Fruit fly (Drosophila melanogaster): ENCODE results near the gene RhoL.
A peak's percentile ranks its signal among the peaks of the same experiment; 100 is the strongest.

The RhoL gene

DNA sequence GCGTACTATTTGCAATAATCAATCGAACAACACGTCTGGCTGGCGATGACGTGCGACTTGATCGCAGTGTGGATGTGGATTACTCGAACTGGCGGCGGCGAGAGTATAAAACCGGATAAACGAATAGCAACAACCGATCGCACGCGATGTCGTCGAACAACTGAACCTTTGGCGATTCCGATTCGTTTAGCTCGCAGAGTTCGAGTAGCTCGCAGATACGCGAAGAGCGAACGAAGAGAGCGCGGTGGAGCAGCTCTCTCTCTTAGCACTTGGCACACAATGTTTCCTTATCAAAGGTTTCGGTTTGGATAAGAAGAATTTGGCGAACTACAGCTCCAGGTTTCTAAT is at the start of gene RhoL:
TSS of gene RhoL (minus strand) at position 166 of the 348 bp plus-strand sequence.
- TF ChIP-seq h (optimal IDR thresholded peaks at IDR 0.05) = no peak
- no peak for TF ChIP-seq psq (optimal IDR thresholded peaks at IDR 0.05)
- TF ChIP-seq insv (optimal IDR thresholded peaks at IDR 0.05) = no peak
- no peak for TF ChIP-seq ttk (optimal IDR thresholded peaks at IDR 0.05)
- no peak for TF ChIP-seq Myc (optimal IDR thresholded peaks at IDR 0.05)
- no peak for TF ChIP-seq Sin3A (optimal IDR thresholded peaks at IDR 0.05)

DNA sequence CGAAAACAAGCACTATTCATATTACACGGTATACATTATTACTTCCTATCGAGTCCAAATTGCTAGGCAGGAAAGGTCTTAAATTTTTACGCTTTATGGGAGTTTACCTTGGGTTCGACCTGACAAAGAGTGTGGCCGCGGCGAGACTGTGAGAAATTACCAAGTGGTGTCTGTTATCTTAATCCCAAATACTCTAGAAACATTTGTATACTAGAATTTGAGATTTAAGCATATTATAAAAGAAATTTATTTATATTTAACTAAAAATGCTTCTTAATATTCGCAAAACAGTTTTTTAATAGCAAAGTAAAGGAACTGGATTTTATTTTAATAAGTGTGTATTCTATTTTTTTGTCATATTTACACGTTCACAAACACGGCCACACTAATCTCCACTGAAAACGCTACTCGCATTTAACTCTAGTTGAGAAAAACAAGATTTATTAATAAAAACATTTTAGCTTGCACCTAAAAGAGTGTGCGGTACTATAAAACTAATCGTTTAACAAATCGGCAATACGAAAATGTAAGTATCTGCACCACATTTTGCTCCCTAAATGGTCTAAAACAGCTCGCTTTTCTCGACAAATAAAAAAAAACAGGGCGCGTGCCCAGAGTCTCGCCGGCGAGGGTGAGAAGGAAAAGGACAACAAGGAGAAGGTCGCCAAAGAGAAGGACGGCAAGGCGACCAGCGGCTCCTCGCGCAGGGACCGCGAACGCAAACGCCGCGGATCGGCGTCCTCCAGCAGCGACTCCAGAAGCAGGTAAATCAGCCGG is 49.5 kb upstream of the RhoL start, which contains the start of the genes mura and RnpS1:
TSS of gene mura (minus strand) at position 148 of the 777 bp plus-strand sequence.
TSS of gene RnpS1 (plus strand) at position 376 of the 777 bp plus-strand sequence.
- TF ChIP-seq insv (optimal IDR thresholded peaks at IDR 0.05) = no peak
- TF ChIP-seq h (optimal IDR thresholded peaks at IDR 0.05) = no peak
- TF ChIP-seq Myc (optimal IDR thresholded peaks at IDR 0.05) = no peak
- TF ChIP-seq Sin3A (optimal IDR thresholded peaks at IDR 0.05) = no peak
- no peak for TF ChIP-seq ttk (optimal IDR thresholded peaks at IDR 0.05)
- no peak for TF ChIP-seq psq (optimal IDR thresholded peaks at IDR 0.05)

DNA sequence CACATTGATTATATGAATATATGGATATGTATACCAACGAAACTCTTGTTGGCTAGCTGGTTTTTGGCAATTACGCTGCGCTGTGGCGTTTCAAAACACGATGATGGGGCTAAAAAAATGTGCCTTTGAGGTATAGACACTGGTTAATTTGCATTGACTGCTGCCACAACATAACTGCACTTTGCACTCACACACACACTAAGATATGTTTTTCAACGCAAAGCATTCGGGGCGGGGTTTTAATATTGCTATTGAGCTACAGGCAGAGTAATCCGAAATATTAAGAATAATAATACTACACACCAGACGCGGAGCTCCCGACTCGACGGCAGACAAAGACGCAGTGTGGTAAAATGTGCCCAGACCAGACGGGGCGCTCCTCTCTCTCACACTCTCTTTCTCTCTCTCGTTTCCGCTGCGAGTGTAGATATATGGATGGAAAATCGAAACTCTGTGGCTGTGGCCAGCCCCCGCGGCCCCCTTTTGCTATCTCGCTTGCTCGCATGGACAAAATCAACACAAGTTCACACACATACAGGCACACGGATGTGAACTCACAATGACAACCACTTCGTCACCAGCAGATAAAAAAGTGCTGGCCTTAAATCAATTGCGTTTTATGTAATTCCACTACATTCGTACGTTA is 48.8 kb upstream of the RhoL start:
- TF ChIP-seq h (optimal IDR thresholded peaks at IDR 0.05) = no peak
- TF ChIP-seq insv (optimal IDR thresholded peaks at IDR 0.05) = peak; percentile 82

DNA sequence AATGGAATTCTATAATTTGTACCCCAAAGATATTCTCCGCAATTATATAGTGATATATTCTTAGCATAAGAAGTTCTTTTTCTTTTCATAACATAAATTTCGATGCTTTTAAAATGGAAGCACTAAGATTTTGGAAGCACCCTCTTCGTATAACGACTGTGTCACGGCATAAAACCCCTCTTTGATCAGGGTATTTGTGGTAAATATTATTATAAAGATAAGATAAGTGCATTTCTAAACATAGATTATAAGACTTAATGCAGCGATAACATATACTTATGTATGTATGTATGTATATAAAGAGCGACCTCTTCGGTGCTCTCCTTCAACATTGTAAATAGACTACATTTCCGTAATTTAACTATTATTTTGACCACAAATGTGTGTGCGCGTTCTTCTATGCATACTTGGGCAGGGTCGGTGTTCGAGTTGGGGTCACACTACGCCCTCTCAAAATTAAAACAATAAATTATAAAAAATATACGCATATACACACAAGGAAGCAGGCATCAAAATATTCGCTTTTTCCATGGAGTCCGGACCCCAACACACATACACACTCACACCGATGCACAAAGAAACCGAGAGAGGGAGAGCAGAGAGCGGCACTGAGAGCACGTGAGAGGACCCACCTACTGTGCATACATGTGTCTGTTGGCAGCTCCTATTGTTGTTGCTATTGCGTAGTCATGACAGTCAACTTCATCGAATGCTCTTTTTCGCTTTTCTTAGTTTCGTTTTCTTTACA is 48.1 kb upstream of the RhoL start:
- TF ChIP-seq insv (optimal IDR thresholded peaks at IDR 0.05) (no peak), psq (optimal IDR thresholded peaks at IDR 0.05) (no peak), Sin3A (optimal IDR thresholded peaks at IDR 0.05) (no peak), h (optimal IDR thresholded peaks at IDR 0.05) (no peak), ttk (optimal IDR thresholded peaks at IDR 0.05) (no peak), Myc (optimal IDR thresholded peaks at IDR 0.05) (no peak)

DNA sequence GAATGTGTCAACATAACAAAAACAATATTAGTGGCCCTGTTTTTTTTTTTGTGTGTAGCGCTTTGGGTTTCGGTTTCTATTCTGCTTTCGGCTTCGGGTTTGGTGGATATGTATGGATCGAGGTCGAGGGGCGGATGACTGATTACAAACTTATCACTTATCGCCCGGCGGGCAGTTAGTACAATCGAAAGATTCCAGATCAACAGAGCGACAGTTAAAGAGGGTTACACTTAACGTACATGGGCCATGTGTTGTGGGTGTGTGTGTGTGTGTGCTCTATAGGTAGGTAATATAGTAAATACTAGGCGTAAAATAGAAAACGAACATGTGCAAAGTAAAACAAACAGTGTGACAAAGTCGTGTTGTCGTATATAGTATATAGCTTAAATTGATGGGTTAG is 46.4 kb upstream of the RhoL start:
- TF ChIP-seq Myc (optimal IDR thresholded peaks at IDR 0.05) (no peak), Sin3A (optimal IDR thresholded peaks at IDR 0.05) (no peak), ttk (optimal IDR thresholded peaks at IDR 0.05) (no peak), h (optimal IDR thresholded peaks at IDR 0.05) (no peak), psq (optimal IDR thresholded peaks at IDR 0.05) (no peak), insv (optimal IDR thresholded peaks at IDR 0.05) (no peak)

DNA sequence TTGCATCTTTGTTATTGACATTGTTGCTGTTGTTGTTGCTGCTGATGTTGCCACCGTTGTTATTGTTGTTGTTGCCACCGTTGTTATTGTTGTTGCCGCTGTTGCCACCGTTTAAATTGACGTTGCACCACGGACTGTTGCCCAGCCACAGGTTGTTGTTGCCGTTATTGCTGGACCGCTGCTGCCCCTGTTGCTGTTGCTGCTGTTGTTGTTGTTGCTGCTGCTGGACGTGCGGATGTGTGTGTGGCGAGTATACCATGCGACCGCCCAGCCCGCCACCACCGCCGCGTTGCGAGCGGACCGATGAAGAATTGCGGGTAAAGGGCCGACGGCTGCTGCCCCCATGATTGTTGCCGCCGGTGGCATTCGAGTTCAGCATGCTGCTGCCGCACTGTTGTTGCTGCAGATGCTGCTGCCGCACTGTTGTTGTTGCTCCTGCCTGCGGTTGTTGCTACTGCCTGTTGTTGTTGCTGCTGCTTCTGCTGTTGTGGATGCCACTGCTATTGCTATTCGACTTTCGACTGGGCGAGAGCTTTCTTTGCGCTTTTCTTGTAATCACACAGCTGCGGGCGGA is 44.5 kb upstream of the RhoL start:
- TF ChIP-seq ttk (optimal IDR thresholded peaks at IDR 0.05) = no peak

DNA sequence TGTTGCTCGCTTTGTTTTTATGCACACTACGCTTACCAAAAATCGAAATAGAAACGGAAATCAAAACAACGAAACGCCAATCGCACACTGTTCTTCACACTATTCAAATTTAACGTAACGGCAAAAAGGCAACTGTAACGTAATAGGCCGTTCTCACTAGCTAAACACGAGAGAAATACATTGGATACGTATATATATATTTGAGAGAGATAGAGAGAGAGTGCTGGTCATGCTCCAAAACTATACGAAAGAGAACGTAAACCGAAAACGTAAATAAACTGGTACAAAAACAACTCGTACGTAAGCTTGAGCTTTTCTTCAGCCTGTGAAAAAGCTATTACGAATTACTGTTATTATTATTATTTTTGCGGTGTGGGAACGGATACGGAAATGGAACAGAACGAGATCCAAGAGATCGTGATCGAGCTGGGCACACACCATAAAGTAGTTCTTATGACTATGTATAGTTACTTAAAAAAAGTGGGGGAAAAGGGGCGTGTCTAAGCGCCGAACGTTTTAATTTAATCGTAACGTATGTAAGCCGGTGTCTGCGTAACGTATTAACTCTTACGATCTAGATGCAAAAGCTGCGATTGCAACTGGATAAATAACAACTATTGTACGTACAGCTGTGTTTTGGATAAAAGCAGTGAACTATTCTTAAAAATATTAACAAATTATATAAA is 41.3 kb upstream of the RhoL start:
- no peak for TF ChIP-seq Myc (optimal IDR thresholded peaks at IDR 0.05)
- TF ChIP-seq Sin3A (optimal IDR thresholded peaks at IDR 0.05) = no peak
- TF ChIP-seq h (optimal IDR thresholded peaks at IDR 0.05) = no peak
- TF ChIP-seq ttk (optimal IDR thresholded peaks at IDR 0.05) = no peak
- TF ChIP-seq insv (optimal IDR thresholded peaks at IDR 0.05) = no peak

DNA sequence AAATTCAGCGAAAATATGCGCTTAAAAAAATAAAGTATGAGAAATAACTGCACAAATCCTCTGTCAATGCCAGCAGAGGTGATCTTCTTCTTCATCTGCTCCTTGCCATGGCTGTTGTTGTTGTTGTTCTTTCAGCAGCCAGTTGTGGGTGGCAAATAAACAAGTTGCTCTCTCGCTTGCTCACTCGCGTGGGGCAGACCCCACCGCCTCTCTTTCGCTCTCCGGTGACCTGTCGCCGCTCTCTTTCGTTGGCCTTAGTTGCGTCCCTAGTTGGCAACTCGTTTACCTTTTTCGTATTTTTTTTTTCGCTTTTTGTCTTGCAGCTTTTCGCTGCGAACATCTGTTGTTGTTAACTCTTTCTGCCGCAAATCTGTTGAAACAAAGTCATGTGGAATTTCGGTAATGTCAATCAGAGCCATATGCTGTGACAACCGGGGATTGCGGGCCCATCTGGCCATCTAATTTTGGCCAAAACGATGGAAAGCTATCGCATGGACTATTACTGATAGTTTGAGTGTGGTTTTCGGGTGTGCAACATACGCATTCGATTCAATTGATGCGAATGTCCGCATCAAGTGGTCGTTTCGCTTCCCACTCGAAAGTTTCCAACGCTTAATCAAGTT is 32.3 kb upstream of the RhoL start:
- TF ChIP-seq ttk (optimal IDR thresholded peaks at IDR 0.05) (no peak), Sin3A (optimal IDR thresholded peaks at IDR 0.05) (no peak), h (optimal IDR thresholded peaks at IDR 0.05) (no peak), Myc (optimal IDR thresholded peaks at IDR 0.05) (no peak), insv (optimal IDR thresholded peaks at IDR 0.05) (no peak), psq (optimal IDR thresholded peaks at IDR 0.05) (no peak)

DNA sequence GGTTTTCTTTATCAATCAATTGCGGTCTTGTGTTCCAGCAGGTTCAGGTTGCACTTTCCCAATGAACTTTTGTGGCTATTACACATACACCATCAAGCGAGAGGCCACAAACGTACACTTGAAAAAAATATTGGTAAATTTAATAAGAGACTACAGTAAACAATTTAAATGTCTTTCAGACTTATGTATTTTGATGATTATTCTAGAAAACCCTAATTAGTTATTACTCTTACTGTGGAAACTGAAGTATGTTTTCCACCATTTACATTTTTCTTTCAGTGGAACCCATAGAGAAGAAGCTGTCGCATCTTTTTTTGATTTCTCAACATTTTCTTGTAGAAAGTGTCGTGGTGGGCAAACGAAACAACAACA is 31.7 kb upstream of the RhoL start:
- no peak for TF ChIP-seq psq (optimal IDR thresholded peaks at IDR 0.05)
- TF ChIP-seq Myc (optimal IDR thresholded peaks at IDR 0.05) = no peak
- TF ChIP-seq insv (optimal IDR thresholded peaks at IDR 0.05) = no peak
- TF ChIP-seq Sin3A (optimal IDR thresholded peaks at IDR 0.05) = no peak
- no peak for TF ChIP-seq ttk (optimal IDR thresholded peaks at IDR 0.05)
- TF ChIP-seq h (optimal IDR thresholded peaks at IDR 0.05) = no peak

DNA sequence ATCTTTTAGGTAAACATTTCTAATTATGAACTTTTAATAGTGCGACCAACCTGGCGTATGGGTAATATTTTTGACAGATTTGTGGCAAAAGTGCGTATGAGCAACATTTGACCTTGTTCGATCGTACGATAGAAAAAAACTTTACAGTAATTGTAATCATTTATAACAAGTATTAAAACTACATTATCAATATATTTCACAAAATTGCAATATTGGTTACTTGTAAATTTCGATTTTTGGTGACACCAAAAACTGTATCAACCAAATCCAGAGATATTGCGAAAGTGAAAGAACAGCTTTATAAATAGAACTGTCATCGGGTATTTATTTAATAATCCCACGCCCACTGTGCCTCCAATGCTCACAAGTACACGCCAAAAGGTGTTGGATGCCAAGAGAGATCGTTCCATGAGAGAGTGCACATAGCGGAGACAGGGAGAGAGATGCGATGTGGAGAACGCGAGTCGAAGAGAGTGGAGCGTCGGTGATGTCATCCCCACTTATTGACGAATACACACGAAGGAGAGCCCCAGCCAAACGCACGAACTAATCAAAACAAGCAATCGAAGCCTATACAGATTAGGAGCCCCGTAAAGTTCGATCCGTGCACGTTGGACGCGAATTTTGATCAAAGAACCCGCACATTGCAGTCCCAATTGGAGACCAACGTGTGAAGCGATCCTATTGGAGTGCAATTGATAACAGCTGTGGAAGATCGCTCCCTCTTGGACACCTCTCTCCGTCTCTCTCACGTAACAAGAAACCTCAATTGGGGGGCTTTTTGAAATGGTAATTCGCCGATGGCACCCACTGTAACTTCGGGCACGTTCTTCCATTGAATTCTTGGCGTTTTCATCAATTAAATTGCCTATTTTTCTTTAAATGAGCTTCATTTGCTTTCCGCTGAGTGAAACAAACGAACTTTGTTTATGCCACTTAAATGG is 31.1 kb upstream of the RhoL start:
- TF ChIP-seq h (optimal IDR thresholded peaks at IDR 0.05) (no peak), Sin3A (optimal IDR thresholded peaks at IDR 0.05) (no peak), Myc (optimal IDR thresholded peaks at IDR 0.05) (no peak), insv (optimal IDR thresholded peaks at IDR 0.05) (no peak), psq (optimal IDR thresholded peaks at IDR 0.05) (no peak), ttk (optimal IDR thresholded peaks at IDR 0.05) (no peak)

Data from Kc167 (cell line).